Fruit fly (Drosophila melanogaster) whole organism, prepupa: ENCODE data around the gene Regnase-1.
A peak's percentile ranks its signal among the peaks of the same experiment; 100 is the strongest.

ENCODE experiments used
- CG10631 ChIP-seq: fragments of 200-800 bp; sonication (Bioruptor generic); optimal IDR thresholded peaks from 2 replicates; lab custom pipeline; 2016; ENCODE audit warnings: missing biosample characterization, missing genetic modification characterization
- CG11294 ChIP-seq: fragments of 200-800 bp; sonication (Bioruptor generic); IDR thresholded peaks from 2 replicates; pipeline ENCODE4 v1.3.6; 2022; ENCODE audit warnings: missing biosample characterization, missing genetic modification characterization
- CG11762 ChIP-seq: fragments of 200-800 bp; sonication (Bioruptor generic); optimal IDR thresholded peaks from 3 replicates; lab custom pipeline; 2016; ENCODE audit warnings: missing biosample characterization, missing genetic modification characterization; ENCODE audit not compliant: insufficient read depth
- CG11902 ChIP-seq: fragments of 200-800 bp; sonication (Bioruptor generic); optimal IDR thresholded peaks from 3 replicates; lab custom pipeline; 2016; ENCODE audit warnings: missing biosample characterization, missing genetic modification characterization
- CG15336 ChIP-seq: fragments of 200-800 bp; sonication (Bioruptor generic); IDR thresholded peaks from 2 replicates; pipeline ENCODE4 v1.3.6; 2022; ENCODE audit warnings: missing biosample characterization, missing genetic modification characterization
- CG1621 ChIP-seq: fragments of 200-800 bp; sonication (Bioruptor generic); optimal IDR thresholded peaks from 3 replicates; lab custom pipeline; 2018; ENCODE audit warnings: missing biosample characterization, mild to moderate bottlenecking, missing genetic modification characterization
- CG16779 ChIP-seq: fragments of 200-800 bp; sonication (Bioruptor generic); optimal IDR thresholded peaks from 3 replicates; lab custom pipeline; 2017; ENCODE audit warnings: missing biosample characterization, mild to moderate bottlenecking, missing genetic modification characterization
- CG3032 ChIP-seq: fragments of 200-800 bp; optimal IDR thresholded peaks from 2 replicates; lab custom pipeline; 2019; ENCODE audit warnings: missing biosample characterization, mild to moderate bottlenecking, missing genetic modification characterization, moderate library complexity
- CG31627 ChIP-seq: fragments of 200-800 bp; sonication (Bioruptor generic); optimal IDR thresholded peaks from 3 replicates; lab custom pipeline; 2016; ENCODE audit warnings: missing biosample characterization, missing genetic modification characterization
- CG34406 ChIP-seq: fragments of 200-800 bp; sonication (Bioruptor generic); optimal IDR thresholded peaks from 3 replicates; lab custom pipeline; 2016; ENCODE audit warnings: missing biosample characterization, missing genetic modification characterization
- CG3919 ChIP-seq: fragments of 200-800 bp; sonication (Bioruptor generic); optimal IDR thresholded peaks from 3 replicates; lab custom pipeline; 2016; ENCODE audit warnings: missing biosample characterization, missing genetic modification characterization
- CG4318 ChIP-seq: fragments of 200-800 bp; sonication (Bioruptor generic); optimal IDR thresholded peaks from 3 replicates; lab custom pipeline; 2017; ENCODE audit warnings: missing biosample characterization, mild to moderate bottlenecking, missing genetic modification characterization
- CG6276 ChIP-seq: fragments of 200-800 bp; sonication (Bioruptor generic); optimal IDR thresholded peaks from 2 replicates; lab custom pipeline; 2017; ENCODE audit warnings: missing biosample characterization, mild to moderate bottlenecking, missing genetic modification characterization
- CG6792 ChIP-seq: fragments of 200-800 bp; sonication (Bioruptor generic); optimal IDR thresholded peaks from 3 replicates; lab custom pipeline; 2016; ENCODE audit warnings: missing biosample characterization, missing genetic modification characterization
- CG6808 ChIP-seq: fragments of 200-800 bp; sonication (Bioruptor generic); optimal IDR thresholded peaks from 3 replicates; lab custom pipeline; 2017; ENCODE audit warnings: missing biosample characterization, missing genetic modification characterization, mild to moderate bottlenecking, moderate library complexity, missing genetic modification reagents
- CG6854 ChIP-seq: fragments of 200-800 bp; sonication (Bioruptor generic); optimal IDR thresholded peaks from 2 replicates; lab custom pipeline; 2017; ENCODE audit warnings: missing biosample characterization, mild to moderate bottlenecking, missing genetic modification characterization
- CG7368 ChIP-seq: fragments of 200-800 bp; sonication (Bioruptor generic); optimal IDR thresholded peaks from 3 replicates; lab custom pipeline; 2016; ENCODE audit warnings: missing biosample characterization, missing genetic modification characterization
- CG8119 ChIP-seq: fragments of 200-800 bp; sonication (Bioruptor generic); IDR thresholded peaks from 3 replicates; pipeline ENCODE4 v1.3.6; 2022; ENCODE audit warnings: missing biosample characterization, missing genetic modification characterization
- CG8319 ChIP-seq: fragments of 200-800 bp; sonication (Bioruptor generic); optimal IDR thresholded peaks from 3 replicates; lab custom pipeline; 2016; ENCODE audit warnings: missing biosample characterization, missing genetic modification characterization
- CG8632 ChIP-seq: fragments of 200-800 bp; sonication (Bioruptor generic); optimal IDR thresholded peaks from 3 replicates; lab custom pipeline; 2016; ENCODE audit warnings: missing biosample characterization, missing genetic modification characterization
- CG9139 ChIP-seq: fragments of 200-800 bp; sonication (Bioruptor generic); optimal IDR thresholded peaks from 3 replicates; lab custom pipeline; 2017; ENCODE audit warnings: missing biosample characterization, mild to moderate bottlenecking, missing genetic modification characterization
- Eip75B ChIP-seq: fragments of 200-800 bp; sonication (Bioruptor generic); optimal IDR thresholded peaks from 3 replicates; lab custom pipeline; 2016; ENCODE audit warnings: missing biosample characterization, missing genetic modification characterization
- Eip78C ChIP-seq: fragments of 200-800 bp; sonication (Bioruptor generic); peaks from one replicate; lab custom pipeline; 2016; ENCODE audit warnings: missing biosample characterization, missing genetic modification characterization
- Eip93F ChIP-seq: fragments of 200-800 bp; sonication (Bioruptor generic); optimal IDR thresholded peaks from 2 replicates; lab custom pipeline; 2016; ENCODE audit warnings: missing biosample characterization, mild to moderate bottlenecking, missing genetic modification characterization
- Ets21C ChIP-seq: fragments of 200-800 bp; sonication (Bioruptor generic); optimal IDR thresholded peaks from 3 replicates; lab custom pipeline; 2016; ENCODE audit warnings: missing biosample characterization, missing genetic modification characterization
- Gug ChIP-seq: fragments of 200-800 bp; sonication (Bioruptor generic); IDR thresholded peaks from 2 replicates; pipeline ENCODE4 v1.3.6; 2022; ENCODE audit warnings: missing biosample characterization, missing genetic modification characterization
- Hr38 ChIP-seq: sonication (Bioruptor generic); optimal IDR thresholded peaks from 2 replicates; lab custom pipeline; 2016; ENCODE audit warnings: missing biosample characterization, missing genetic modification characterization
- Hr39 ChIP-seq: fragments of 200-800 bp; sonication (Bioruptor generic); optimal IDR thresholded peaks from 2 replicates; lab custom pipeline; 2016; ENCODE audit warnings: missing biosample characterization, missing genetic modification characterization
- OdsH ChIP-seq: fragments of 200-800 bp; sonication (Bioruptor generic); optimal IDR thresholded peaks from 3 replicates; lab custom pipeline; 2016; ENCODE audit warnings: missing biosample characterization, missing genetic modification characterization
- Sox102F ChIP-seq: fragments of 200-800 bp; sonication (Bioruptor generic); optimal IDR thresholded peaks from 2 replicates; lab custom pipeline; 2016; ENCODE audit warnings: missing biosample characterization, mild to moderate bottlenecking, missing genetic modification characterization
- Sox14 ChIP-seq: fragments of 200-800 bp; sonication (Bioruptor generic); optimal IDR thresholded peaks from 3 replicates; lab custom pipeline; 2016; ENCODE audit warnings: missing biosample characterization, missing genetic modification characterization
- Sox15 ChIP-seq: fragments of 200-800 bp; sonication (Bioruptor generic); optimal IDR thresholded peaks from 3 replicates; lab custom pipeline; 2016; ENCODE audit warnings: missing biosample characterization, missing genetic modification characterization
- achi ChIP-seq: fragments of 200-800 bp; sonication (Bioruptor generic); optimal IDR thresholded peaks from 3 replicates; lab custom pipeline; 2016; ENCODE audit warnings: missing biosample characterization, missing genetic modification characterization
- acj6 ChIP-seq: fragments of 200-800 bp; sonication (Bioruptor generic); optimal IDR thresholded peaks from 3 replicates; lab custom pipeline; 2016; ENCODE audit warnings: missing biosample characterization, missing genetic modification characterization
- dac ChIP-seq: fragments of 200-800 bp; sonication (Bioruptor generic); optimal IDR thresholded peaks from 2 replicates; lab custom pipeline; 2017; ENCODE audit warnings: missing biosample characterization, mild to moderate bottlenecking, missing genetic modification characterization
- dsx ChIP-seq: fragments of 200-800 bp; optimal IDR thresholded peaks from 3 replicates; lab custom pipeline; 2019; ENCODE audit warnings: missing biosample characterization, mild to moderate bottlenecking, missing genetic modification characterization, moderate library complexity; ENCODE audit not compliant: poor library complexity, severe bottlenecking
- esn ChIP-seq: fragments of 200-800 bp; sonication (Bioruptor generic); optimal IDR thresholded peaks from 2 replicates; lab custom pipeline; 2016; ENCODE audit warnings: missing biosample characterization, mild to moderate bottlenecking, missing genetic modification characterization, moderate library complexity
- fd85E ChIP-seq: fragments of 200-800 bp; sonication (Bioruptor generic); optimal IDR thresholded peaks from 3 replicates; lab custom pipeline; 2016; ENCODE audit warnings: missing biosample characterization, missing genetic modification characterization
- fkh ChIP-seq: fragments of 200-800 bp; sonication (Bioruptor generic); optimal IDR thresholded peaks from 3 replicates; lab custom pipeline; 2017; ENCODE audit warnings: missing biosample characterization, mild to moderate bottlenecking, missing genetic modification characterization, moderate library complexity
- lz ChIP-seq: fragments of 200-800 bp; sonication (Bioruptor generic); optimal IDR thresholded peaks from 3 replicates; lab custom pipeline; 2016; ENCODE audit warnings: missing biosample characterization, missing genetic modification characterization
- net ChIP-seq: fragments of 200-800 bp; sonication (Bioruptor generic); optimal IDR thresholded peaks from 3 replicates; lab custom pipeline; 2016; ENCODE audit warnings: missing biosample characterization, missing genetic modification characterization
- pdm3 ChIP-seq: fragments of 200-800 bp; sonication (Bioruptor generic); optimal IDR thresholded peaks from 3 replicates; lab custom pipeline; 2016; ENCODE audit warnings: missing biosample characterization, missing genetic modification characterization
- salr ChIP-seq, 2 experiments: fragments of 200-800 bp; sonication (Bioruptor generic); optimal IDR thresholded peaks; 3 replicates each; lab custom pipeline; 2016 to 2018; ENCODE audit warnings: missing biosample characterization in 2 of 2, missing genetic modification characterization in 2 of 2, mild to moderate bottlenecking in 1 of 2
- ss ChIP-seq, 2 experiments: fragments of 200-800 bp; sonication (Bioruptor generic); optimal IDR thresholded peaks; 2 replicates in 1 of 2; 3 replicates in 1 of 2; lab custom pipeline; 2017 to 2018; ENCODE audit warnings: mild to moderate bottlenecking in 2 of 2, missing biosample characterization in 2 of 2, missing genetic modification characterization in 2 of 2, moderate library complexity in 1 of 2
- svp ChIP-seq: fragments of 200-800 bp; sonication (Bioruptor generic); peaks from one replicate; lab custom pipeline; 2016; ENCODE audit warnings: missing biosample characterization, missing genetic modification characterization
- vri ChIP-seq: fragments of 200-800 bp; sonication (Bioruptor generic); optimal IDR thresholded peaks from 3 replicates; lab custom pipeline; 2016; ENCODE audit warnings: missing biosample characterization, mild to moderate bottlenecking, missing genetic modification characterization

The Regnase-1 gene

dm6 chr3R:19998418-19998817 is 37.4 kb downstream of the Regnase-1 start (continued):
- no peak for TF ChIP-seq fd85E (GFP tag; lab: Kevin White, UChicago)
- TF ChIP-seq CG15336 (GFP tag; lab: Robert Waterston, UW) = peak; percentile 75
- peak; percentile 43 to 48 for TF ChIP-seq salr (GFP tag; optimal IDR thresholded peaks at IDR 0.05; lab: Kevin White, UChicago)
- TF ChIP-seq CG9139 (GFP tag; lab: Kevin White, UChicago) = peak; percentile 37
- TF ChIP-seq Gug = peak; percentile 74
- TF ChIP-seq CG8319 = peak; percentile 20
- peak; percentile 76 for TF ChIP-seq CG8119 (GFP tag; lab: Robert Waterston, UW)
- TF ChIP-seq CG6792 = peak; percentile 54
- TF ChIP-seq achi = peak; percentile 77
- TF ChIP-seq dac = peak; percentile 33
- peak; percentile 48 for TF ChIP-seq Sox102F (GFP tag; lab: Kevin White, UChicago)
- TF ChIP-seq fkh (GFP tag; lab: Kevin White, UChicago) = no peak
- TF ChIP-seq CG7368 (GFP tag; lab: Kevin White, UChicago) = peak; percentile 51
- peak; percentile 20 to 51 for TF ChIP-seq ss (GFP tag; optimal IDR thresholded peaks at IDR 0.05; lab: Kevin White, UChicago)
- TF ChIP-seq pdm3 = peak; percentile 78
- peak; percentile 57 for TF ChIP-seq CG1621 (tag; lab: Kevin White, UChicago)

DNA sequence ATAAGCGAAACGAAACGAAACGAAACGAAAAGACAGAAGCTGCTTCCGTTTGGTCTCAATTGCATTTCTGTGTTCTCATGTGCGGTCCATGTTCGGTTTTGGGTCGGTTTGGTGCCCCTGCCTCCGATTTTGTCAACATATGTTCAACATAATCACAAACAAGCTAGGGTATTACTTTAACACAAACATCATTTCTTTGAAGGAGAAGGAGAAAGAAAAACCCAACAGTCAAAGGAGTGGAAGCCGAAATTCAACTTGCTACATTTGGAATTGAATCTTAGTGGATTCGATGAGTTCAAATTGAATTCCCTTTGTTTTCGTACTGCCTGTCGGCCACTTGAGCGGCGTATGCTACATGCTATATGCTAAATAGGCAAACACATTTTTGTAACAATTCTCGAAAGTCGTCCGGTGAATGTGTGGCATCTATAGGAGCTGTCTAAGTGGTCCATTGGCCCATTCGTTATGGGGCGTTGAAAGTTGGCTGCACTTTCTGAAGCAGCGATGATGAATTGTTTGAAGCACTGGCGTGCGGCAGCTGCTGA is 38.3 kb downstream of the Regnase-1 start:
- TF ChIP-seq fd85E (GFP tag; lab: Kevin White, UChicago) (no peak), net (no peak), Eip75B (GFP tag; lab: Kevin White, UChicago) (no peak), svp (no peak), CG11902 (GFP tag; lab: Kevin White, UChicago) (no peak), CG8632 (GFP tag; lab: Kevin White, UChicago) (no peak), Ets21C (GFP tag; lab: Kevin White, UChicago) (no peak), CG3032 (tag; lab: Kevin White, UChicago) (no peak), ss (GFP tag; optimal IDR thresholded peaks at IDR 0.05; lab: Kevin White, UChicago) (no peak), esn (GFP tag; lab: Kevin White, UChicago) (no peak), CG6276 (GFP tag; lab: Kevin White, UChicago) (no peak), CG6854 (no peak), pdm3 (no peak), CG11294 (no peak), CG8119 (GFP tag; lab: Robert Waterston, UW) (no peak), Hr38 (GFP tag; lab: Kevin White, UChicago) (no peak), CG9139 (GFP tag; lab: Kevin White, UChicago) (no peak), CG16779 (tag; lab: Kevin White, UChicago) (no peak), CG10631 (GFP tag; lab: Kevin White, UChicago) (no peak)

- TF ChIP-seq CG7368 (GFP tag; lab: Kevin White, UChicago) (no peak), dac (peak; percentile 7), Eip78C (GFP tag; lab: Kevin White, UChicago) (peak; percentile 84), CG8319 (no peak), Sox15 (no peak), CG31627 (GFP tag; lab: Kevin White, UChicago) (no peak), CG8632 (GFP tag; lab: Kevin White, UChicago) (no peak), CG11762 (GFP tag; lab: Kevin White, UChicago) (no peak), CG10631 (GFP tag; lab: Kevin White, UChicago) (peak; percentile 42), OdsH (GFP tag; lab: Kevin White, UChicago) (peak; percentile 37), lz (GFP tag; lab: Kevin White, UChicago) (peak; percentile 7), dsx (GFP tag; lab: Kevin White, UChicago) (no peak), Hr39 (GFP tag; lab: Kevin White, UChicago) (no peak), CG15336 (GFP tag; lab: Robert Waterston, UW) (no peak; the same call in 1 of the 2 replicates), CG6792 (peak; percentile 12), CG6808 (GFP tag; lab: Kevin White, UChicago) (no peak), Hr38 (GFP tag; lab: Kevin White, UChicago) (no peak), CG4318 (GFP tag; lab: Kevin White, UChicago) (peak; percentile 65), vri (GFP tag; lab: Kevin White, UChicago) (no peak), CG3919 (GFP tag; lab: Kevin White, UChicago) (peak; percentile 31), CG6276 (GFP tag; lab: Kevin White, UChicago) (peak; percentile 13), Sox14 (GFP tag; lab: Kevin White, UChicago) (peak; percentile 14), fkh (GFP tag; lab: Kevin White, UChicago) (no peak), ss (GFP tag; optimal IDR thresholded peaks at IDR 0.05; lab: Kevin White, UChicago) (no peak), Eip93F (GFP tag; lab: Kevin White, UChicago) (no peak), achi (peak; percentile 48), CG34406 (no peak), CG11902 (GFP tag; lab: Kevin White, UChicago) (no peak), acj6 (GFP tag; lab: Kevin White, UChicago) (peak; percentile 35)
Measured at dm6 chr3R:19996433-19996832, 39.4 kb downstream of the Regnase-1 start.
